Worm (Caenorhabditis elegans): ENCODE results near the gene C13A10.2.

The C13A10.2 gene

ce11 chrII:1320412-1320811 lies 37.4 kb downstream of the C13A10.2 start (continued):
- peak; percentile 77 for TF ChIP-seq tbp1 (GFP tag; optimal IDR thresholded peaks at IDR 0.05)
- peak; percentile 75 for TF ChIP-seq gei-17 (GFP tag; optimal IDR thresholded peaks at IDR 0.05)
- TF ChIP-seq C06A6.2 (GFP tag; conservative IDR thresholded peaks at IDR 0.05): peak; percentile 87
- TF ChIP-seq egrh-3 (GFP tag; IDR thresholded peaks at IDR 0.05): peak; percentile 73
- peak; percentile 97 for TF ChIP-seq D2030.7 (GFP tag; IDR thresholded peaks at IDR 0.05)
- peak; percentile 8 for TF ChIP-seq ama-1 (optimal IDR thresholded peaks at IDR 0.05)
- TF ChIP-seq ama-1 (GFP tag; optimal IDR thresholded peaks at IDR 0.05): peak in 1 of 2 experiments; percentile 52
- peak; percentile 90 for TF ChIP-seq let-526 (GFP tag; IDR thresholded peaks at IDR 0.05)
- TF ChIP-seq aptf-3 (GFP tag; IDR thresholded peaks at IDR 0.05): no peak
- TF ChIP-seq ceh-100 (GFP tag; IDR thresholded peaks at IDR 0.05): peak; percentile 85
- peak; percentile 97 for TF ChIP-seq pha-4 (tag; optimal IDR thresholded peaks at IDR 0.05)
- TF ChIP-seq F22D6.2 (tag; optimal IDR thresholded peaks at IDR 0.05): peak; percentile 49
- TF ChIP-seq ceh-27 (GFP tag; optimal IDR thresholded peaks at IDR 0.05): peak; percentile 98
- TF ChIP-seq snpc-1.1 (tag; optimal IDR thresholded peaks at IDR 0.05; ENCODE audit: insufficient read depth): peak; percentile 50
- TF ChIP-seq nhr-80 (tag; optimal IDR thresholded peaks at IDR 0.05): peak; percentile 75
- peak; percentile 98 for TF ChIP-seq B0336.3 (GFP tag; IDR thresholded peaks at IDR 0.05)
- TF ChIP-seq F33H1.4 (GFP tag; IDR thresholded peaks at IDR 0.05): peak; percentile 84
- TF ChIP-seq Y79H2A.3 (GFP tag; conservative IDR thresholded peaks at IDR 0.05): peak; percentile 76; the same call in 1 of the 2 replicates
- TF ChIP-seq F10E7.11 (tag; optimal IDR thresholded peaks at IDR 0.05): no peak
- TF ChIP-seq F55B11.4 (tag; optimal IDR thresholded peaks at IDR 0.05; ENCODE audit: borderline replicate concordance, insufficient read depth): no peak
- no peak for TF ChIP-seq mes-4 (tag; optimal IDR thresholded peaks at IDR 0.05)
- TF ChIP-seq B0261.1 (tag; optimal IDR thresholded peaks at IDR 0.05): peak; percentile 34
- TF ChIP-seq ztf-28 (GFP tag; IDR thresholded peaks at IDR 0.05): peak; percentile 94
- TF ChIP-seq hsf-1 (GFP tag; IDR thresholded peaks at IDR 0.05): peak; percentile 89
- TF ChIP-seq Y56A3A.18 (GFP tag; IDR thresholded peaks at IDR 0.05): peak; percentile 71; the same call in 1 of the 2 replicates
- peak; percentile 66 for TF ChIP-seq T26A5.8 (tag; optimal IDR thresholded peaks at IDR 0.05)
- peak; percentile 97 for TF ChIP-seq Y95B8A.8 (GFP tag; IDR thresholded peaks at IDR 0.05)
- TF ChIP-seq K12H6.12 (tag; optimal IDR thresholded peaks at IDR 0.05): peak; percentile 96
- TF ChIP-seq nfyb-1 (GFP tag; IDR thresholded peaks at IDR 0.05): peak; percentile 96
- peak; percentile 96 for TF ChIP-seq hmg-1.2 (GFP tag; IDR thresholded peaks at IDR 0.05)
- TF ChIP-seq nhr-27 (tag; optimal IDR thresholded peaks at IDR 0.05): peak; percentile 20

DNA sequence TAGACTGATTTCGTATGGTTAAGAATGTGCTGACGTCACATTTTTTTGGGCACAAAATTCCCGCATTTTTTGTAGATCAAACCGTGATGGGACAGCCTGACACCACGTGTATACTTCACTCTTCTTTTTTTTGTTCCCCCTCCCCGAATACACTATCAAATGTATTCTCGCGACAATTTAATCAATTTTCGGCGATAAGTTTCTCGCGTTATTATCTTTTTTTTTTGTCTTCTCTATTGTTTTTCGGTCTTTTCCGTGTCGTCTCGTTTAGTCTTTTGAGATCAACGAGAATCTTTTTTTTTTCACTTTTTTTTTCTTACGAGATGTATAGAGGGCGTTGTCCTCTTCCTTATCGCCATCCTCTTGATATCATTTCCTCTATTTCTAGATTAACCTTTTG lies 42.6 kb downstream of the C13A10.2 start:
- TF ChIP-seq ceh-100 (GFP tag; IDR thresholded peaks at IDR 0.05) (no peak), hmg-20 (GFP tag; IDR thresholded peaks at IDR 0.05) (no peak), madf-8 (GFP tag; conservative IDR thresholded peaks at IDR 0.05) (no peak), ets-4 (GFP tag; optimal IDR thresholded peaks at IDR 0.05) (no peak), snpc-3.4 (tag; optimal IDR thresholded peaks at IDR 0.05) (no peak), atf-7 (tag; optimal IDR thresholded peaks at IDR 0.05) (peak; percentile 4), dpff-1 (tag; optimal IDR thresholded peaks at IDR 0.05) (no peak), attf-3 (GFP tag; conservative IDR thresholded peaks at IDR 0.05) (no peak), F37B4.10 (GFP tag; IDR thresholded peaks at IDR 0.05) (no peak), attf-5 (GFP tag; optimal IDR thresholded peaks at IDR 0.05) (no peak), rec-8 (tag; optimal IDR thresholded peaks at IDR 0.05) (no peak), F49E8.2 (tag; optimal IDR thresholded peaks at IDR 0.05; ENCODE audit: insufficient read depth) (no peak), ccch-3 (GFP tag; optimal IDR thresholded peaks at IDR 0.05) (no peak), madf-3 (GFP tag; IDR thresholded peaks at IDR 0.05) (no peak), nhr-80 (tag; optimal IDR thresholded peaks at IDR 0.05) (peak; percentile 70), let-607 (tag; optimal IDR thresholded peaks at IDR 0.05) (peak in 1 of 2 experiments; percentile 25), ztf-26 (tag; optimal IDR thresholded peaks at IDR 0.05) (peak; percentile 49), ceh-40 (GFP tag; IDR thresholded peaks at IDR 0.05) (no peak), Y95B8A.8 (GFP tag; IDR thresholded peaks at IDR 0.05) (no peak), K11D2.4 (GFP tag; IDR thresholded peaks at IDR 0.05) (peak; percentile 71), rpc-1 (optimal IDR thresholded peaks at IDR 0.05) (no peak), rpc-1 (tag; optimal IDR thresholded peaks at IDR 0.05) (no peak)
